Fruit fly (Drosophila melanogaster) Kc167 (cell line): ENCODE results near the gene CG34456.

Source experiments
- Myc ChIP-seq: fragments of >200 bp; optimal IDR thresholded peaks from 2 replicates; lab custom pipeline; 2017; ENCODE audit warnings: missing external identifiers
- Sin3A ChIP-seq: fragments of >200 bp; optimal IDR thresholded peaks from 2 replicates; lab custom pipeline; 2018; ENCODE audit warnings: missing external identifiers
- ttk ChIP-seq: sonication (Bioruptor generic); optimal IDR thresholded peaks from 2 replicates; lab custom pipeline; 2017; ENCODE audit warnings: missing external identifiers

dm6 chr3L:9367431-9367867, 5.5 kb downstream of the CG34456 start:
- TF ChIP-seq Myc (lab: Kevin White, UChicago), result no peak
- no peak for TF ChIP-seq Sin3A (lab: Kevin White, UChicago)
- no peak for TF ChIP-seq ttk
